Worm (Caenorhabditis elegans) whole organism, midembryonic: ENCODE data around the gene dnj-16.

Experiments used
- T22C8.4 ChIP-seq: fragments of 200-800 bp; sonication (Bioruptor generic); IDR thresholded peaks from 2 replicates; pipeline ENCODE4 v1.3.6; 2022; ENCODE audit warnings: missing genetic modification characterization, missing compliant biosample characterization
- cog-1 ChIP-seq: sonication (generic microtip); optimal IDR thresholded peaks from 2 replicates; lab custom pipeline; 2016; ENCODE audit warnings: missing genetic modification characterization, missing compliant biosample characterization
- flt-1 ChIP-seq: fragments of 200-800 bp; sonication (Bioruptor generic); IDR thresholded peaks from 2 replicates; pipeline ENCODE4 v1.3.6; 2022; ENCODE audit warnings: missing genetic modification characterization, missing compliant biosample characterization
- klf-2 ChIP-seq: fragments of 200-800 bp; sonication (Bioruptor generic); conservative IDR thresholded peaks from 2 replicates; pipeline ENCODE4 v1.3.6; 2022; ENCODE audit warnings: missing genetic modification reagents, missing genetic modification characterization, missing compliant biosample characterization
- med-1 ChIP-seq: sonication (generic microtip); optimal IDR thresholded peaks from 2 replicates; lab custom pipeline; 2017; ENCODE audit warnings: missing genetic modification characterization, mild to moderate bottlenecking, missing compliant biosample characterization, antibody characterized with exemption, missing genetic modification reagents; ENCODE audit not compliant: insufficient read depth
- ref-1 ChIP-seq: fragments of 200-800 bp; sonication (Bioruptor generic); conservative IDR thresholded peaks from 2 replicates; pipeline ENCODE4 v1.3.6; 2022; ENCODE audit warnings: missing genetic modification reagents, missing genetic modification characterization, missing compliant biosample characterization
- tab-1 ChIP-seq: fragments of 200-800 bp; sonication (Bioruptor generic); IDR thresholded peaks from 2 replicates; pipeline ENCODE4 v1.3.6; 2022; ENCODE audit warnings: missing genetic modification characterization, missing compliant biosample characterization
- ztf-23 ChIP-seq: fragments of 200-800 bp; sonication (Bioruptor generic); IDR thresholded peaks from 2 replicates; pipeline ENCODE4 v1.3.6; 2022; ENCODE audit warnings: missing genetic modification reagents, missing genetic modification characterization, missing compliant biosample characterization
- ztf-29 ChIP-seq: fragments of 200-800 bp; sonication (Bioruptor generic); IDR thresholded peaks from 2 replicates; pipeline ENCODE4 v1.3.6; 2022; ENCODE audit warnings: missing genetic modification reagents, missing genetic modification characterization, missing compliant biosample characterization

Gene dnj-16

DNA sequence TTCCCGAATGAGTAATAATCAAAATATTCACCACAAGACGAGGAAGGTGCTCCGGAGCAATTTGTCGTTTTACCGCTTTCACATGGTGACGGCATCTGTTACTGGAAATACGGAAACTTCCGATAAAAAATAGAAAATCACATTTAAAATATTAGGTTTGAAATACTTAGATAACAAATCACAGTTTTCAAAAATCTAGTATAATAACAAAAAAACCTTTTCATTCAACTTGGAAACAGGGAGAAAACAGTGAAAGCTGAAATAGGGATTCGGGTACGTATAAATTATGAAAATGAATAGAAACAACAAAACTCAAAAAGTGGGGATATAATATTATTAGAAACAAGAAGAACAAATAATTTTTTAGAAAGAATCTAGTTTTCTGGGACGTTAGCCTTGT is 9.6 kb upstream of the dnj-16 start, which contains the start of gene C16C10.1:
Gene C16C10.1 (minus strand): TSS at position 101 of the 400 bp plus-strand sequence.
- TF ChIP-seq klf-2 (GFP tag; lab: Robert Waterston, UW) (no peak), cog-1 (tag; lab: Kevin White, UChicago) (no peak), ztf-29 (GFP tag; lab: Robert Waterston, UW) (no peak), med-1 (GFP tag; lab: Kevin White, UChicago) (no peak)

DNA sequence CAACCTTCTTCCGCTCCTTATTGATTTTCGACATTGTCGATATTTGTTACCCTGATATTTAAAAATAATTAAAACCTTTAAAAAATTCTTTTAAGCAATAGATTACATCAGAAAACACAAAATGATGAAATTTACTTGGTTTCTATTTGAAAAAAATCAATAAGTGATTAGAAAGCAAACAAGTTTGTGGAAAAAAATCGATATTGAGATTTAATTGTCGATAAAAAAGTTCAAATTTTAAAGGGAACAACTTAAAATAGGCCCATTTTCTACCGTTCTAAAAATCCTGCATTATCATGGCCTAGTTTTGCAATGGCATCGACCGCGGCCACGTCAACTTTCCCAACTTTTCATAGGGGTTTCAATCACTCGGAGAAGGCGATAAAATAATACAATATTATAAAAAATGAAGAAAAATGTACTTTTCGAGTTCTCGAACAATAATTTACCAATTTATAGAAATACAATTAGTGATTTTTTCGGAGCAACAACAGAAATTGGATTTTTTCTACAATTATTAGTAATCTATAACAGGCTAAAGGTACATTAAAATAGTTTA is 4.1 kb upstream of the dnj-16 start, which contains the start of gene lars-1:
Gene lars-1 (minus strand): TSS at position 51 of the 559 bp plus-strand sequence.
- TF ChIP-seq tab-1 (GFP tag; lab: Robert Waterston, UW) = no peak
- TF ChIP-seq T22C8.4 (GFP tag; lab: Robert Waterston, UW) = 0 out of 2 replicates have a peak, but pooled peaks have one; percentile 19
- no peak for TF ChIP-seq ztf-23
- TF ChIP-seq ztf-29 (GFP tag; lab: Robert Waterston, UW) = no peak

DNA sequence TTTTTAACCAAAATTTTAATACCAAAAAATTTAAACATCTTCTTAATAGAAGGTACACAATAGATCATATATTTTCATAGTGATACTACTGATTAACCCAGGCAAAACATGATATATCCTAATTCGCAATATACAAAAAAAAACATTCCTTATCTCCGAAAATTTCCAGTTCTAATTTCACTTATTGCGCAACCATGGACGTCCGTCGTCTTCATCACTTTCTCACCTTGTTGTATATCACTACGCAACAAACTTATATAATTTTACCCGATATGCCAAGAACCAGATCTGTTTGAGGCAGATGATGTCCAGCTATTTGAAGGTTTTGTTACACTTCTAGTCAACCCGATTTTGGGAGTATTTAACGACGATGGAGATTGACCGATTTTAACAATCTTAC is 3.1 kb upstream of the dnj-16 start, which contains the start of gene R74.2:
Gene R74.2 (plus strand): TSS at position 316 of the 400 bp plus-strand sequence.
- no peak for TF ChIP-seq ref-1 (GFP tag; lab: Robert Waterston, UW)
- no peak for TF ChIP-seq T22C8.4 (GFP tag; lab: Robert Waterston, UW)
- TF ChIP-seq ztf-23 = no peak
- no peak for TF ChIP-seq klf-2 (GFP tag; lab: Robert Waterston, UW)
- TF ChIP-seq tab-1 (GFP tag; lab: Robert Waterston, UW) = no peak
- TF ChIP-seq ztf-29 (GFP tag; lab: Robert Waterston, UW) = no peak

DNA sequence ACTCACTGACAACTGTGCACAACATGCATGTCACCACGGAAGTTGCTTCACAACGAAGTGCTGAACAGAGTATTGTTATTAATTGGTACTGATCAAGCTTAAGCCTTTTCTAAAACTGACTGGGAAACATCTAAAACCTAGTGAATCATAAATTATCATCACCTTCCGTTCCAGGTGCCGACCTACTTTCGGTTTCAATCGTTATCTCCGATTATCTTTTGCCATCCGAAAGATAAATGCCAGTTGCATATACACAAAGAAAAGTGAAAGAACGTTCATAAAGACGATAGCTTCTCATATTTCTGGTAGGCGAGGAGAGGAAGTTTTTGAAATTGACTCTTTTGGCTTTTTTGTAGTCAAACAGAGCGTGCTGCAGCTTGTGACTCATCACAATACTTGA is 1.3 kb upstream of the dnj-16 start:
- TF ChIP-seq ztf-29 (GFP tag; lab: Robert Waterston, UW) (0 out of 2 replicates have a peak, but pooled peaks have one; percentile 37), cog-1 (tag; lab: Kevin White, UChicago) (no peak), ref-1 (GFP tag; lab: Robert Waterston, UW) (no peak)

DNA sequence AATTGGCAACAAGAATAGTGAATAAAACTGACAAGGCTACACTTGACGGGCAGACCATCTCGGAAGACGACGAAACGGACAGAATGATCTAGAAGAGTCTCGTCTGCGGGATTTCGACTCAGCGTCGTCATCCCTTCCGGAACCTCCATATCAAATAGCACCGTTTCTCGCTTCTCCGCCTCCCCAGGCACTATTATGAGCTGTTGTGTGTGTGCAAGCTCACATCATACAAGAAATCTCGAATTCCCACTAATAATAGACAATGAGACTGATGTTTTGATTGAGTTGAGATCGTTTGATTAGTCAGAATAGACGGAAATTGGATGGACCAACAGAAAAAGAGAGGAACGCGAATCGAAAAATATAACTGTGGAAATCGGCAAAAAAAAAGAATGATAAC is 700 bp upstream of the dnj-16 start, which contains the start of gene spp-28:
Gene spp-28 (minus strand): TSS at position 101 of the 400 bp plus-strand sequence.
- TF ChIP-seq ref-1 (GFP tag; lab: Robert Waterston, UW) (no peak), flt-1 (GFP tag; lab: Robert Waterston, UW) (no peak), tab-1 (GFP tag; lab: Robert Waterston, UW) (no peak), klf-2 (GFP tag; lab: Robert Waterston, UW) (no peak), med-1 (GFP tag; lab: Kevin White, UChicago) (no peak), T22C8.4 (GFP tag; lab: Robert Waterston, UW) (no peak)

DNA sequence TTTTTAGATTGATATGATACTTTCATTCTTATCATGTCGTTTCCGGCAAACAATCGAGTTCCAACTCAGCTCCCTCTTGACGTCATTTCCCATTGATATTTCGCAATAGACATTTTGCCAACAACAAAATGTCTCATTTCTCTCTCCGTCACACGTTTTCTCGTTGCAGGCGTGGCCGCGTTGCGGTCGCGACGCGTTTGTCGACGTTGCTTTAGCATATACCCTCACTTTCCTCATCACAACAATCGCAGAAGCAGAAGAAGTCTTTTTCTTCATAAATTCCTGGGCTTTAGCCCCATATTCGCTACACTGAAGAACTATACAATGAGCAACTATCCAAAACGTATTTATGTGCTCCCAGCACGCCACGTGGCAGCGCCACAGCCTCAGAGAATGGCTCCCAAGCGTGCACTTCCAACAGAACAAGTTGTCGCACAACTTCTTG is 2.7 kb downstream of the dnj-16 start, which contains the start of gene xbp-1:
Gene xbp-1 (plus strand): TSS at position 151 of the 445 bp plus-strand sequence.
- TF ChIP-seq ref-1 (GFP tag; lab: Robert Waterston, UW) = no peak
- no peak for TF ChIP-seq tab-1 (GFP tag; lab: Robert Waterston, UW)
- TF ChIP-seq T22C8.4 (GFP tag; lab: Robert Waterston, UW) = no peak
- TF ChIP-seq cog-1 (tag; lab: Kevin White, UChicago) = peak; percentile 45
- TF ChIP-seq klf-2 (GFP tag; lab: Robert Waterston, UW) = no peak
- TF ChIP-seq ztf-29 (GFP tag; lab: Robert Waterston, UW) = 0 out of 2 replicates have a peak, but pooled peaks have one; percentile 45
- no peak for TF ChIP-seq med-1 (GFP tag; lab: Kevin White, UChicago)
- peak; percentile 41; the same call in 1 of the 2 replicates for TF ChIP-seq ztf-23
- peak; percentile 66 for TF ChIP-seq flt-1 (GFP tag; lab: Robert Waterston, UW)

DNA sequence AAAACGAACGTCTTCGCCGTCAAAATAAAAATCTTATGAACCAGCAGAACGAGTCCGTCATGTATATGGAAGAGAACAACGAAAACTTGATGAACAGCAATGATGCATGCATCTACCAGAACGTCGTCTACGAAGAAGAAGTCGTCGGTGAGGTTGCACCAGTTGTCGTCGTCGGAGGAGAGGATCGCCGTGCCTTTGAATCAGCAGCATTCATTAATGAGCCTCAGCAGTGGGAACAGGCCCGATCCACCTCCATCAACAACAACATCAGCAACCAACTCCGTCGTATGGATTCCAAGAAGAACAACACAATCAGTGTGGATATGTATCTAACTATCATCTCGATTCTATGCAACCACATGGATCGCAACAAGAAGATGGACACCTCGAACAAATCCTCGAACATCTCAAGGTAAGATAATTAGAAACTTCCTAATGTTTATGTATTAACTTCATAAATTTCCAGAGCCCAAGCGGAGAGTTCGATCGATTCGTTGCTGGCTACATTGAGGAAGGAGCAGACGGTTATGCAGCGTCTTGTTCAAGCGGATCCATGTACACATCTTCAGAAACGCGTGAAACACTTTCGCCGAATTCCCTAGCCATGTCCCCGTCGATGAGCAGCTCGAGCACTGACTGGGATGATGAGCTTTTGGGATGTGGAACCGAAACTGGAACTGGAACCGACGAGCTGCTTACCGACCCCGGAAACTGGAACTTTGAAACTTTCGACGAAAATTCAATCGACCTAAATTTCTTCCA is 3.6 kb downstream of the dnj-16 start:
- TF ChIP-seq tab-1 (GFP tag; lab: Robert Waterston, UW) = no peak
- TF ChIP-seq ztf-23 = no peak
- TF ChIP-seq ref-1 (GFP tag; lab: Robert Waterston, UW) = no peak
- TF ChIP-seq T22C8.4 (GFP tag; lab: Robert Waterston, UW) = no peak

DNA sequence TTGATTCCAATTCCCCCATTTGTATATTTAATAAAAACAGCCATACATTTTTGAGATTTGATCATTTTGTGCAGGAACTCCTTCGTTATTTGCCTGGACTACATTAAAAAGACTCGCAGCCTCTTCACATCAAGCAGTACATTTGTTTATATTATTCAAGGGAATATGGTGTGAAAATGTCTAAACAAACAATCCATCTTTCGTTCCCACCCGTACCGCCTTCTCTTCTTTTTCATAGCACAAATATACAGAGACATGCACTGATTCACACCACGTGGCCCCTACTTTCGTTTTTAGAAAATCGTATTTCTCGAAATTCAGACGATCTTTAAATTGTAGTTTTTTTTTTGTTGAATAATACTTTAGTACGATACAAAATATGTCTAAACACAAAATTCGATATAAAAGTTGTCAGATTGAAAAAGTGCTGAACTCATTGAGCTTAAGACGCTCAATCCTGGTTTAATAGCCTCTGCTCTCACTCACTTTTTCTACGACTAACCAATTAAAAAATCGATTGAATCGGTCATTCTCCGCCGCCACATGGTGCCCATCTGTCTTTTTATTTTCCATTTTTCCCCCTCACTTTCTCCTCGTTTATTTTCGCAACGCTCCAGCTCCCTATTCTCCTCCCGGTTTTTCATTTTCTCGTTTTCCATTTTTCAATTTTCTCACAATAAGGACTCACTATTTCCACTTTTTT is 4.5 kb downstream of the dnj-16 start:
- TF ChIP-seq ztf-23 (no peak), flt-1 (GFP tag; lab: Robert Waterston, UW) (no peak), T22C8.4 (GFP tag; lab: Robert Waterston, UW) (no peak), ref-1 (GFP tag; lab: Robert Waterston, UW) (no peak), klf-2 (GFP tag; lab: Robert Waterston, UW) (no peak), ztf-29 (GFP tag; lab: Robert Waterston, UW) (no peak), tab-1 (GFP tag; lab: Robert Waterston, UW) (no peak)

DNA sequence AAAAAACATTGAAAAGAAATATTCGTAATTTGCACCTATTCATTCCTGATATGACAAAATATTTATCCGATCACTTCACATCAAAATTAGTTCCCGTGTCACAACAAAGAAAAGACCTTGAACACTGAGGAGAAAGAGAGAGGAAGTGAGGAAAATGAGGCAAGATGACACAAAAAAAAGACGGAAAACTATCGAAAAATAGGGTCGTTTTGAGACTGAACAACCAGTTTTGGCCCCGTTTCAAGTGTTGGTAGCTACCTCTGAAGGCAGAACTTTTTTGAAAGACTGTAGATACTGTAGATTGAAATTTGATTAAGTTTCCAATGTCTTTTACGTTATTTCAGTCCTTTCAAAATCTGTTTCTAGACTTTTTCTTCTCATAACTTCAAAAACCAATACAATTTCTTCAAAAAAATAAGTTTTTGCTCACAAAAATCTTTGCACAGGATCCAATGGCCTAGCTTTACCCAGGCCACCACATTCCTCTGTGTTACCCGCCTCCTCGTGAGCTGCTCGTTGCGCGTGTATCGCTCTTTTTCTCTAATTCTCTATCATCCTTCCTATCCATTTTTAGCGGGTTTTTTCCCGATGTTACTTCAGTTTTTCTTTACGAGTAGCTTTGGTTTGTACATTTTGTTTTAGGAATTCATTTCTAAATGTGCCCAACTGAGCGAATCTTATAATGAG is 5.5 kb downstream of the dnj-16 start:
- TF ChIP-seq cog-1 (tag; lab: Kevin White, UChicago) (peak; percentile 47), flt-1 (GFP tag; lab: Robert Waterston, UW) (no peak), ztf-23 (peak; percentile 75)
